Worm (Caenorhabditis elegans): ENCODE results near the gene H06H21.37.

Gene H06H21.37

DNA sequence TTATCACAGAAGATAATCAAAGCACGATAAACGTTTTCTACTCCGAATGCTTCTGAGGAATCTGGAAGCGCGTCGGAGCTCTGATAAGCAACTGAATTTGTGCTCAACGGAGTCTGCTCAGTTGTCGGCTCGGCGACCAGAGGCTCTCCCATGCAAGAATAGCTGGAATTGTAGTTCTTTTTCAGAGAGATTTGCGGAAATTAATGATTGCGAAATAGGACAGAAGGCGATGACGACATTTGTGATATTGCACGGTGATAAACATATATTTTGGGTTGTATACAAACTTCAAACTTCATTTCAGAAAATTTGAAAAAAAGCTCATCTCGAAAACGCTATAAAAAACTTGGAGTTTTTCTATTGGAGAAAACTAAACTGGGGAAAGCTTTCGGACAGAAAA is at the start of gene H06H21.37:
TSS of gene H06H21.37 (minus strand) at position 162 of the 400 bp plus-strand sequence.
- no peak for TF ChIP-seq madf-9 (GFP tag; conservative IDR thresholded peaks at IDR 0.05)
- no peak for TF ChIP-seq sdz-12 (GFP tag; optimal IDR thresholded peaks at IDR 0.05)
- TF ChIP-seq dve-1 (tag; optimal IDR thresholded peaks at IDR 0.05; ENCODE audit: insufficient read depth): no peak
- TF ChIP-seq ceh-44 (GFP tag; IDR thresholded peaks at IDR 0.05): no peak
- no peak for TF ChIP-seq aha-1 (tag)
- TF ChIP-seq ZK337.2 (GFP tag; IDR thresholded peaks at IDR 0.05): no peak

DNA sequence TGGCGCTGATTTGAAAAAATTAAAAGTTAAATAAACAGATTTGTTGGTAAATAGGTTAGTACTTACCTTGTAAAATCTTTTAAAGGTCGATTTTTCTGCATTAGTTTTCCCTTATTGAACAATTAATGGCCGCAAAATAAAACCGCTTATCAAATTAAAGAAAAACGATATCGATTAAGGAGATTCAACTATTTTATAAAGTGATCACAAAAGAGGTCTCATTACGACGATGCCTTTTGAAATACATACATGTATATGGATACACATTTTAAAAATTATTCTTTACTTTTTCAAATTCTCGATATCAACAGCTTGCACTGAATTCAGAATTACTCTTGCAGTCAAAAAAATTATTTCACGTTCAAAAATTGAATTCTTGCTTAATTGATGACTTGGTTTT is 48.8 kb upstream of the H06H21.37 start, which contains the start of gene Y17G9A.3:
TSS of gene Y17G9A.3 (minus strand) at position 101 of the 400 bp plus-strand sequence.
- TF ChIP-seq aly-2 (tag; optimal IDR thresholded peaks at IDR 0.05) (no peak), zfp-3 (GFP tag; conservative IDR thresholded peaks at IDR 0.05) (no peak), lim-7 (GFP tag; IDR thresholded peaks at IDR 0.05) (no peak), Y105C5A.15 (GFP tag; IDR thresholded peaks at IDR 0.05) (no peak), ceh-44 (GFP tag; IDR thresholded peaks at IDR 0.05) (no peak), hif-1 (tag; optimal IDR thresholded peaks at IDR 0.05) (no peak), egl-27 (tag; optimal IDR thresholded peaks at IDR 0.05) (no peak), Y48G9A.11 (GFP tag; IDR thresholded peaks at IDR 0.05) (no peak), fkh-10 (GFP tag; optimal IDR thresholded peaks at IDR 0.05) (no peak), ceh-62 (tag; optimal IDR thresholded peaks at IDR 0.05) (no peak), nhr-102 (tag; optimal IDR thresholded peaks at IDR 0.05) (no peak), pha-4 (GFP tag; IDR thresholded peaks at IDR 0.05) (no peak), pha-4 (tag; optimal IDR thresholded peaks at IDR 0.05) (no peak), dve-1 (tag; optimal IDR thresholded peaks at IDR 0.05; ENCODE audit: insufficient read depth) (no peak), mdt-29 (GFP tag; IDR thresholded peaks at IDR 0.05) (no peak), snpc-1.2 (GFP tag; IDR thresholded peaks at IDR 0.05) (no peak), zip-11 (GFP tag; IDR thresholded peaks at IDR 0.05) (no peak), F49E8.2 (tag; optimal IDR thresholded peaks at IDR 0.05; ENCODE audit: borderline replicate concordance) (no peak), pqm-1 (tag; optimal IDR thresholded peaks at IDR 0.05) (no peak), daf-8 (GFP tag; IDR thresholded peaks at IDR 0.05) (no peak), nhr-10 (tag; optimal IDR thresholded peaks at IDR 0.05) (no peak)

DNA sequence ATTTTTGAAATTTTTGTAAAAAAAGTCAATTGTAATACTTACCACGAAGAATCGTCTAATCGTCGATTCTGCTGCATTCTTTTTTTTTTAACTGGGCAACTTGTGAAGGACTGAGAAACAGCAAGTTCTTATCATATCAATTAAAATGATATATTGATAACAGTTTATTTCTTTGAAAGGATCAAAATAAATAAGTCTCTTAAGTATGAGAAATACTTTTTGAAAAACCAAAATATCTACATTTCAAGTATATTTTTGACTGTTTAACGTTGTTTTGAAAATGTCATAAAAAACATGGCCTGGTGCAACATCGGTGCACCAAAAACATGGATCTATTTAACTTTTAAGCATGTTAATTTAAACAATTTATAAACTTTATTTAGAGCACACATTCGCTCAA is 46.4 kb upstream of the H06H21.37 start, which contains the start of gene Y17G9A.2:
TSS of gene Y17G9A.2 (minus strand) at position 101 of the 400 bp plus-strand sequence.
- TF ChIP-seq lin-38 (GFP tag; IDR thresholded peaks at IDR 0.05): no peak

DNA sequence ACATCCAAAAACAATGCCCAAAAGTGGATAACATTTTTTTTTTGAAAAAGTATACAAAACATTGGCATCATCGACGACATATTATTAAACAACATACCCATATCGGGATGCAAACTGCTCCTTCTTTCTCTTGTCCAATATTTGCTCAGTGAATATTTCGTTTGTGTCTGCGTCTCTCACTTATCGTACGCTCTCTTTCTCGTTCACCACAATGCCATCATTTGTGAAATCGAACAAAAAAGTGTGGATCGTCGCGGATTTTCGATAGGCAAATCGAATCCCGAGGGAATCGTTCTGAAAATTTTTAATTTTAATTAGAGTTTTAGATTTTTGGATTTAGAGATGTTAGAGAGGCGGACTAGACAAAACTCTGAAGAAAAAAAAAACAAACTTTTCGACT is 37.0 kb upstream of the H06H21.37 start, which contains the start of gene tat-2:
TSS of gene tat-2 (minus strand) at position 101 of the 400 bp plus-strand sequence.
- TF ChIP-seq spr-3 (GFP tag; optimal IDR thresholded peaks at IDR 0.05): no peak
- no peak for TF ChIP-seq tra-1 (GFP tag; IDR thresholded peaks at IDR 0.05)
- TF ChIP-seq pqm-1 (tag; optimal IDR thresholded peaks at IDR 0.05): no peak
- no peak for TF ChIP-seq gei-8 (GFP tag; optimal IDR thresholded peaks at IDR 0.05)
- no peak for TF ChIP-seq zip-2 (tag; optimal IDR thresholded peaks at IDR 0.05)
- no peak for TF ChIP-seq unc-130 (GFP tag; optimal IDR thresholded peaks at IDR 0.05)
- no peak for TF ChIP-seq hif-1 (tag; optimal IDR thresholded peaks at IDR 0.05)
- TF ChIP-seq daf-16 (GFP tag; optimal IDR thresholded peaks at IDR 0.05): no peak
- no peak for TF ChIP-seq daf-16 (tag; optimal IDR thresholded peaks at IDR 0.05)

DNA sequence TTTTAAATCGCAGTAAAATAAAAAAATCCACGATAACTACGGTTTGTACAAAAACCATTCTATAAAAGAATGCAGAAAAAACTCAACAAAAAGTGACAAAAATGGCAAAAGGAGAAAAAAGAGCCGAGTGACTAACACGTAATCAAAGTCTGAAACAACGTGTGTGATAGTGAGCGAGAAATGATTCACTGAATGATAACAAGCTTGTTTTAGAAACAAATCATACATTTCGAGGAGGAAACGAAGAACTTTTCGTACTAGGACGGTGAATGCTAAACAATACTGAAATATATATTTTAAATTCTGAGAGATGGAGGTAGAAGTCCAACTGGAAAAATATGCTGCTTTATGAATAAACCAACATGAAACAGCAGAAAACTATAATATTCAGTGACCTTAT is 32.3 kb upstream of the H06H21.37 start:
- TF ChIP-seq dmd-6 (GFP tag; IDR thresholded peaks at IDR 0.05) (no peak), nhr-28 (tag; optimal IDR thresholded peaks at IDR 0.05) (peak; percentile 8), hlh-30 (tag; optimal IDR thresholded peaks at IDR 0.05; ENCODE audit: insufficient read depth) (no peak), pqm-1 (tag; optimal IDR thresholded peaks at IDR 0.05) (peak; percentile 69)
